Fruit fly (Drosophila melanogaster): ENCODE results near the gene Dph4.
A peak's percentile ranks its signal among the peaks of the same experiment; 100 is the strongest.

Gene Dph4

dm6 chr3R:5669740-5670659 is 46.1 kb upstream of the Dph4 start (continued):
- TF ChIP-seq CG12391 (tag; optimal IDR thresholded peaks at IDR 0.05) (no peak), CG7987 (GFP tag; optimal IDR thresholded peaks at IDR 0.05) (no peak), GATAe (GFP tag; conservative IDR thresholded peaks at IDR 0.05) (no peak), Gug (GFP tag; IDR thresholded peaks at IDR 0.05) (no peak), gcm (GFP tag; optimal IDR thresholded peaks at IDR 0.05) (no peak), CG1529 (GFP tag; optimal IDR thresholded peaks at IDR 0.05) (no peak), nau (GFP tag; optimal IDR thresholded peaks at IDR 0.05) (no peak), CG10209 (GFP tag; optimal IDR thresholded peaks at IDR 0.05) (no peak), Ada2b (GFP tag; IDR thresholded peaks at IDR 0.05) (no peak), en (GFP tag; optimal IDR thresholded peaks at IDR 0.05) (no peak), Ets65A (GFP tag) (peak; percentile 43), trem (tag; optimal IDR thresholded peaks at IDR 0.05) (no peak), vnd (GFP tag; IDR thresholded peaks at IDR 0.05; ENCODE audit: partially characterized antibody) (no peak), bbx (GFP tag; IDR thresholded peaks at IDR 0.05; ENCODE audit: partially characterized antibody) (peak; percentile 12; the same call in 1 of the 2 replicates), salm (tag; optimal IDR thresholded peaks at IDR 0.05) (no peak), fru (optimal IDR thresholded peaks at IDR 0.05) (no peak), dimm (GFP tag; IDR thresholded peaks at IDR 0.05) (no peak), sug (tag; optimal IDR thresholded peaks at IDR 0.05) (peak; percentile 14), gsb-n (tag; optimal IDR thresholded peaks at IDR 0.05) (no peak), B-H1 (GFP tag; IDR thresholded peaks at IDR 0.05) (no peak), Kr (GFP tag; optimal IDR thresholded peaks at IDR 0.05) (no peak), Atf6 (GFP tag; IDR thresholded peaks at IDR 0.05) (no peak), CG10565 (GFP tag; optimal IDR thresholded peaks at IDR 0.05) (no peak), Jarid2 (GFP tag; optimal IDR thresholded peaks at IDR 0.05) (no peak), amos (GFP tag; IDR thresholded peaks at IDR 0.05; ENCODE audit: partially characterized antibody) (no peak), zf30C (GFP tag; optimal IDR thresholded peaks at IDR 0.05) (no peak), jumu (GFP tag; optimal IDR thresholded peaks at IDR 0.05) (no peak), Spps (tag; optimal IDR thresholded peaks at IDR 0.05) (no peak), Bteb2 (GFP tag; optimal IDR thresholded peaks at IDR 0.05) (no peak), pzg (GFP tag; optimal IDR thresholded peaks at IDR 0.05) (no peak), CG6272 (GFP tag; IDR thresholded peaks at IDR 0.05) (no peak), CG3407 (GFP tag; optimal IDR thresholded peaks at IDR 0.05) (no peak), CG30403 (GFP tag; optimal IDR thresholded peaks at IDR 0.05) (no peak), B-H2 (GFP tag; optimal IDR thresholded peaks at IDR 0.05) (no peak), CG17385 (GFP tag; optimal IDR thresholded peaks at IDR 0.05) (peak; percentile 95), psq (GFP tag; optimal IDR thresholded peaks at IDR 0.05) (peak; percentile 97), p53 (GFP tag; optimal IDR thresholded peaks at IDR 0.05) (no peak), D (optimal IDR thresholded peaks at IDR 0.05) (no peak), D (GFP tag; optimal IDR thresholded peaks at IDR 0.05) (no peak), fd102C (GFP tag; optimal IDR thresholded peaks at IDR 0.05) (no peak), inv (GFP tag; IDR thresholded peaks at IDR 0.05; ENCODE audit: partially characterized antibody) (0 out of 2 replicates have a peak, but pooled peaks have one; percentile 2), vfl (GFP tag; optimal IDR thresholded peaks at IDR 0.05) (no peak), CG11723 (GFP tag; optimal IDR thresholded peaks at IDR 0.05) (no peak), Deaf1 (tag; optimal IDR thresholded peaks at IDR 0.05) (peak; percentile 44), CG2120 (GFP tag; optimal IDR thresholded peaks at IDR 0.05) (no peak), crp (GFP tag; optimal IDR thresholded peaks at IDR 0.05) (no peak), CG4707 (GFP tag; optimal IDR thresholded peaks at IDR 0.05) (no peak), Neu2 (GFP tag; optimal IDR thresholded peaks at IDR 0.05; ENCODE audit: borderline replicate concordance) (no peak), CG6813 (GFP tag; optimal IDR thresholded peaks at IDR 0.05) (no peak)
